Fruit fly (Drosophila melanogaster) whole organism, embryonic: Measurements from ENCODE around the gene CG6149.

ENCODE experiments used
- Ada2b ChIP-seq: fragments of 200-800 bp; sonication (Bioruptor generic); IDR thresholded peaks from 2 replicates; pipeline ENCODE4 v1.3.6; 2022; ENCODE audit warnings: missing biosample characterization, missing genetic modification characterization
- Antp ChIP-seq: fragments of 200-800 bp; sonication (Bioruptor generic); optimal IDR thresholded peaks from 3 replicates; lab custom pipeline; 2016; ENCODE audit warnings: missing biosample characterization, missing genetic modification characterization
- CG10321 ChIP-seq: fragments of 200-800 bp; sonication (Bioruptor generic); IDR thresholded peaks from 2 replicates; pipeline ENCODE4 v1.3.6; 2022; ENCODE audit warnings: missing biosample characterization, missing genetic modification characterization
- CG10431 ChIP-seq: fragments of 200-800 bp; sonication (Bioruptor generic); optimal IDR thresholded peaks from 3 replicates; lab custom pipeline; 2018; ENCODE audit warnings: missing biosample characterization, mild to moderate bottlenecking, missing genetic modification characterization
- CG10654 ChIP-seq: fragments of 200-800 bp; sonication (Bioruptor generic); optimal IDR thresholded peaks from 2 replicates; lab custom pipeline; 2016; ENCODE audit warnings: missing biosample characterization, missing genetic modification characterization
- CG10979 ChIP-seq: fragments of 200-800 bp; sonication (Bioruptor generic); optimal IDR thresholded peaks from 2 replicates; lab custom pipeline; 2018; ENCODE audit warnings: missing biosample characterization, mild to moderate bottlenecking, missing genetic modification characterization, moderate library complexity
- CG11093 ChIP-seq: fragments of 200-800 bp; sonication (Bioruptor generic); IDR thresholded peaks from 3 replicates; pipeline ENCODE4 v1.3.6; 2022; ENCODE audit warnings: missing biosample characterization, missing genetic modification characterization
- CG11247 ChIP-seq: fragments of 200-800 bp; sonication (Bioruptor generic); IDR thresholded peaks from 2 replicates; pipeline ENCODE4 v1.3.6; 2022; ENCODE audit warnings: missing biosample characterization, missing genetic modification characterization
- CG11504 ChIP-seq: fragments of 200-800 bp; sonication (Bioruptor generic); optimal IDR thresholded peaks from 3 replicates; lab custom pipeline; 2019; ENCODE audit warnings: missing biosample characterization, mild to moderate bottlenecking, missing genetic modification characterization, moderate library complexity
- CG11695 ChIP-seq: fragments of 200-800 bp; sonication (Bioruptor generic); IDR thresholded peaks from 3 replicates; pipeline ENCODE4 v1.3.6; 2022; ENCODE audit warnings: missing biosample characterization, missing genetic modification characterization
- CG14050 ChIP-seq: fragments of 200-800 bp; sonication (Bioruptor generic); IDR thresholded peaks from 3 replicates; pipeline ENCODE4 v1.3.6; 2022; ENCODE audit warnings: missing biosample characterization, missing genetic modification characterization
- CG14710 ChIP-seq: fragments of 200-800 bp; sonication (Bioruptor generic); optimal IDR thresholded peaks from 3 replicates; lab custom pipeline; 2019; ENCODE audit warnings: missing biosample characterization, mild to moderate bottlenecking, missing genetic modification characterization, moderate library complexity
- CG1602 ChIP-seq: fragments of 200-800 bp; sonication (Bioruptor generic); optimal IDR thresholded peaks from 3 replicates; lab custom pipeline; 2016; ENCODE audit warnings: missing biosample characterization, missing genetic modification characterization
- CG16863 ChIP-seq: fragments of 200-800 bp; sonication (Bioruptor generic); optimal IDR thresholded peaks from 3 replicates; lab custom pipeline; 2016; ENCODE audit warnings: missing biosample characterization, missing genetic modification characterization
- CG18619 ChIP-seq: fragments of 200-800 bp; sonication (Bioruptor generic); optimal IDR thresholded peaks from 3 replicates; lab custom pipeline; 2017; ENCODE audit warnings: missing biosample characterization, mild to moderate bottlenecking, missing genetic modification characterization
- CG18764 ChIP-seq: fragments of 200-800 bp; sonication (Bioruptor generic); optimal IDR thresholded peaks from 3 replicates; lab custom pipeline; 2016; ENCODE audit warnings: missing biosample characterization, missing genetic modification characterization
- CG2202 ChIP-seq: fragments of 200-800 bp; sonication (Bioruptor generic); optimal IDR thresholded peaks from 2 replicates; lab custom pipeline; 2018; ENCODE audit warnings: missing biosample characterization, mild to moderate bottlenecking, missing genetic modification characterization
- CG2712 ChIP-seq: fragments of 200-800 bp; optimal IDR thresholded peaks from 3 replicates; lab custom pipeline; 2019; ENCODE audit warnings: missing biosample characterization, mild to moderate bottlenecking, missing genetic modification characterization, moderate library complexity
- CG31365 ChIP-seq: fragments of 200-800 bp; sonication (Bioruptor generic); optimal IDR thresholded peaks from 2 replicates; lab custom pipeline; 2018; ENCODE audit warnings: missing biosample characterization, mild to moderate bottlenecking, missing genetic modification characterization
- CG34376 ChIP-seq: fragments of 200-800 bp; sonication (Bioruptor generic); optimal IDR thresholded peaks from 2 replicates; lab custom pipeline; 2018; ENCODE audit warnings: missing biosample characterization, mild to moderate bottlenecking, missing genetic modification characterization
- CG4707 ChIP-seq: fragments of 200-800 bp; sonication (Bioruptor generic); optimal IDR thresholded peaks from 2 replicates; lab custom pipeline; 2018; ENCODE audit warnings: missing biosample characterization, mild to moderate bottlenecking, missing genetic modification characterization, moderate library complexity
- CG4854 ChIP-seq: fragments of 200-800 bp; sonication (Bioruptor generic); optimal IDR thresholded peaks from 2 replicates; lab custom pipeline; 2016; ENCODE audit warnings: missing biosample characterization, missing genetic modification characterization, inconsistent platforms
- CG5180 ChIP-seq: fragments of 200-800 bp; sonication (Bioruptor generic); optimal IDR thresholded peaks from 3 replicates; lab custom pipeline; 2017; ENCODE audit warnings: missing biosample characterization, missing genetic modification characterization, mild to moderate bottlenecking, moderate library complexity, missing genetic modification reagents
- CG6854 ChIP-seq: fragments of 200-800 bp; sonication (Bioruptor generic); optimal IDR thresholded peaks from 3 replicates; lab custom pipeline; 2017; ENCODE audit warnings: missing biosample characterization, mild to moderate bottlenecking, missing genetic modification characterization
- CG7556 ChIP-seq: fragments of 200-800 bp; sonication (Bioruptor generic); optimal IDR thresholded peaks from 2 replicates; lab custom pipeline; 2017; ENCODE audit warnings: missing biosample characterization, mild to moderate bottlenecking, missing genetic modification characterization
- CG8290 ChIP-seq, 3 experiments: fragments of 200-800 bp; sonication (Bioruptor generic); optimal IDR thresholded peaks; 2 replicates each; lab custom pipeline; 2016 to 2019; ENCODE audit warnings: missing biosample characterization in 3 of 3, missing genetic modification characterization in 3 of 3, mild to moderate bottlenecking in 2 of 3, moderate library complexity in 1 of 3
- CG8944 ChIP-seq: fragments of 200-800 bp; sonication (Bioruptor generic); optimal IDR thresholded peaks from 3 replicates; lab custom pipeline; 2016; ENCODE audit warnings: missing biosample characterization, missing genetic modification characterization
- CG9932 ChIP-seq: fragments of 200-800 bp; sonication (Bioruptor generic); IDR thresholded peaks from 2 replicates; pipeline ENCODE4 v1.3.6; 2022; ENCODE audit warnings: missing biosample characterization, missing genetic modification characterization
- Camta ChIP-seq: fragments of 200-800 bp; sonication (Bioruptor generic); optimal IDR thresholded peaks from 2 replicates; lab custom pipeline; 2016; ENCODE audit warnings: missing biosample characterization, missing genetic modification characterization
- CoRest ChIP-seq: fragments of 200-800 bp; sonication (Bioruptor generic); optimal IDR thresholded peaks from 3 replicates; lab custom pipeline; 2018; ENCODE audit warnings: missing biosample characterization, mild to moderate bottlenecking, missing genetic modification characterization, moderate library complexity
- Drgx ChIP-seq: fragments of 200-800 bp; sonication (Bioruptor generic); IDR thresholded peaks from 2 replicates; pipeline ENCODE4 v1.3.6; 2022; ENCODE audit warnings: missing biosample characterization, missing genetic modification characterization
- Hr51 ChIP-seq, 2 experiments: fragments of 200-800 bp; sonication (Bioruptor generic); optimal IDR thresholded peaks; 2 replicates in 1 of 2; 3 replicates in 1 of 2; lab custom pipeline; 2016 to 2018; ENCODE audit warnings: missing biosample characterization in 2 of 2, missing genetic modification characterization in 2 of 2, mild to moderate bottlenecking in 1 of 2, moderate library complexity in 1 of 2
- Lpt ChIP-seq: fragments of >200 bp; optimal IDR thresholded peaks from 2 replicates; lab custom pipeline; 2018; ENCODE audit warnings: missing biosample characterization, missing genetic modification characterization
- NfI ChIP-seq: fragments of 200-800 bp; sonication (Bioruptor generic); optimal IDR thresholded peaks from 3 replicates; lab custom pipeline; 2018; ENCODE audit warnings: missing biosample characterization, mild to moderate bottlenecking, missing genetic modification characterization, moderate library complexity
- Optix ChIP-seq: fragments of 200-800 bp; sonication (Bioruptor generic); IDR thresholded peaks from 3 replicates; pipeline ENCODE4 v1.3.6; 2022; ENCODE audit warnings: missing biosample characterization, missing genetic modification characterization
- aop ChIP-seq: fragments of 200-800 bp; sonication (Bioruptor generic); IDR thresholded peaks from 2 replicates; pipeline ENCODE4 v1.3.6; 2022; ENCODE audit warnings: missing biosample characterization, missing genetic modification characterization
- ase ChIP-seq: fragments of 200-800 bp; sonication (Bioruptor generic); IDR thresholded peaks from 3 replicates; pipeline ENCODE4 v1.3.6; 2022; ENCODE audit warnings: missing biosample characterization, missing genetic modification characterization
- bab2 ChIP-seq: fragments of 200-800 bp; sonication (Bioruptor generic); optimal IDR thresholded peaks from 2 replicates; lab custom pipeline; 2016; ENCODE audit warnings: missing biosample characterization, missing genetic modification characterization
- dm ChIP-seq: fragments of 200-800 bp; sonication (Bioruptor generic); optimal IDR thresholded peaks from 3 replicates; lab custom pipeline; 2016; ENCODE audit warnings: missing biosample characterization, missing genetic modification characterization
- gro ChIP-seq: fragments of 200-800 bp; sonication (Bioruptor generic); optimal IDR thresholded peaks from 2 replicates; lab custom pipeline; 2016; ENCODE audit warnings: missing biosample characterization, missing genetic modification characterization
- kay ChIP-seq: fragments of 200-800 bp; sonication (Bioruptor generic); optimal IDR thresholded peaks from 2 replicates; lab custom pipeline; 2016; ENCODE audit warnings: missing biosample characterization, missing genetic modification characterization
- lilli ChIP-seq: fragments of 200-800 bp; sonication (Bioruptor generic); optimal IDR thresholded peaks from 3 replicates; lab custom pipeline; 2016; ENCODE audit warnings: missing biosample characterization, missing genetic modification characterization
- mam ChIP-seq: fragments of 200-800 bp; sonication (Bioruptor generic); optimal IDR thresholded peaks from 3 replicates; lab custom pipeline; 2016; ENCODE audit warnings: missing biosample characterization, missing genetic modification characterization
- onecut ChIP-seq: fragments of 200-800 bp; sonication (Bioruptor generic); IDR thresholded peaks from 2 replicates; pipeline ENCODE4 v1.3.6; 2022; ENCODE audit warnings: missing biosample characterization, missing genetic modification characterization
- schlank ChIP-seq: fragments of 200-800 bp; sonication (Bioruptor generic); optimal IDR thresholded peaks from 2 replicates; lab custom pipeline; 2018; ENCODE audit warnings: missing biosample characterization, mild to moderate bottlenecking, missing genetic modification characterization
- ssp ChIP-seq: fragments of 200-800 bp; sonication (Bioruptor generic); IDR thresholded peaks from 2 replicates; pipeline ENCODE4 v1.3.6; 2022; ENCODE audit warnings: missing biosample characterization, missing genetic modification characterization
- stc ChIP-seq: fragments of 200-800 bp; sonication (Bioruptor generic); IDR thresholded peaks from 2 replicates; pipeline ENCODE4 v1.3.6; 2022; ENCODE audit warnings: missing biosample characterization, missing genetic modification characterization
- tin ChIP-seq: fragments of 200-800 bp; sonication (Bioruptor generic); optimal IDR thresholded peaks from 3 replicates; lab custom pipeline; 2016; ENCODE audit warnings: missing biosample characterization, missing genetic modification characterization
- ttk ChIP-seq: fragments of 200-800 bp; sonication (Bioruptor generic); IDR thresholded peaks from 2 replicates; pipeline ENCODE4 v2.1.2; 2022; ENCODE audit warnings: missing biosample characterization, missing genetic modification characterization
- unpg ChIP-seq: fragments of 200-800 bp; sonication (Bioruptor generic); optimal IDR thresholded peaks from 3 replicates; lab custom pipeline; 2018; ENCODE audit warnings: missing biosample characterization, mild to moderate bottlenecking, missing genetic modification characterization, moderate library complexity
- zfh2 ChIP-seq: fragments of 200-800 bp; sonication (Bioruptor generic); optimal IDR thresholded peaks from 2 replicates; lab custom pipeline; 2016; ENCODE audit warnings: missing biosample characterization, missing genetic modification characterization

The CG6149 gene

DNA sequence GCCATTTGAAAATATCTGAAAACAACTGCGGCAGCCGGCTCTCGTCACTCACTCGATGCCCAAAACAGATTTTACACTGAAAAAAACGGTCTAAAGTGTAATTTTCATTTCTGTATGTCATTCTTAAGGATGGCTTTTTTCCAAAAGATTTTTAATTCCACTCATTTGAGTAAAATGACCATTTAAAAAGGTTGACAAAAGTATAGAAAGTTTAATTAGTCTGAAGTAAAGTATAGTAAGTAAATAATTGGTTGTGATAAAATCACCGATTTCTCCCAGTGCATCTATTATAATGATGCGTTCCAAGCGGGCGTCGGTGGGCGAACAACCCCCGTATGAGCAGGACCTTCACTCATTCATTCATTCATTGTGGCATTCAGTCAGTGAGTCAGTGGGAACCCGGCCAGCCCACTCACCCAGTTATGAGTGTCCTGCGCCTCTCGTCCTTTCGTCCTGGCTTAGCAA lies 12.9 kb downstream of the CG6149 start (continued):
- TF ChIP-seq kay (GFP tag; lab: Kevin White, UChicago) (peak; percentile 37), stc (GFP tag; lab: Robert Waterston, UW) (peak; percentile 72), Drgx (GFP tag; lab: Robert Waterston, UW) (no peak), ttk (GFP tag; lab: Robert Waterston, UW) (peak; percentile 67; the same call in 1 of the 2 replicates), CG10654 (GFP tag; lab: Kevin White, UChicago) (peak; percentile 67), mam (GFP tag; lab: Kevin White, UChicago) (peak; percentile 38), gro (GFP tag; lab: Kevin White, UChicago) (no peak), CG4854 (GFP tag; lab: Kevin White, UChicago) (peak; percentile 45), CG11093 (GFP tag; lab: Robert Waterston, UW) (peak; percentile 83), CG6854 (peak; percentile 59), CG11504 (tag; lab: Kevin White, UChicago) (peak; percentile 83), CG11247 (GFP tag; lab: Robert Waterston, UW) (peak; percentile 36; the same call in 1 of the 2 replicates), CG2712 (tag; lab: Kevin White, UChicago) (peak; percentile 91), CG18619 (peak; percentile 50), Ada2b (peak; percentile 69), CG31365 (tag; lab: Kevin White, UChicago) (no peak), Optix (GFP tag; lab: Robert Waterston, UW) (no peak), CG10321 (GFP tag; lab: Robert Waterston, UW) (no peak), bab2 (GFP tag; lab: Kevin White, UChicago) (peak; percentile 50), ssp (peak; percentile 77), lilli (peak; percentile 42), CG11695 (GFP tag; lab: Robert Waterston, UW) (peak; percentile 86), CG8290 (GFP tag; optimal IDR thresholded peaks at IDR 0.05; lab: Kevin White, UChicago) (no peak), CG8290 (tag; optimal IDR thresholded peaks at IDR 0.05; lab: Kevin White, UChicago) (peak in 1 of 2 experiments; percentile 25), CG14710 (tag; lab: Kevin White, UChicago) (peak; percentile 88), unpg (GFP tag; lab: Kevin White, UChicago) (peak; percentile 77), CG34376 (GFP tag; lab: Kevin White, UChicago) (peak; percentile 24), onecut (GFP tag; lab: Robert Waterston, UW) (peak; percentile 81), Hr51 (GFP tag; optimal IDR thresholded peaks at IDR 0.05; lab: Kevin White, UChicago) (peak; percentile 38 to 61), tin (GFP tag; lab: Kevin White, UChicago) (peak; percentile 75), ase (GFP tag; lab: Robert Waterston, UW) (peak; percentile 76; the same call in 2 of the 3 replicates), Camta (GFP tag; lab: Kevin White, UChicago) (peak; percentile 14), CG5180 (GFP tag; lab: Kevin White, UChicago) (peak; percentile 57), aop (GFP tag; lab: Robert Waterston, UW) (0 out of 2 replicates have a peak, but pooled peaks have one; percentile 23), CG7556 (peak; percentile 93), CG14050 (GFP tag; lab: Robert Waterston, UW) (peak; percentile 65; the same call in 2 of the 3 replicates), CG10431 (peak; percentile 59), Lpt (no peak), CG2202 (tag; lab: Kevin White, UChicago) (peak; percentile 59), zfh2 (GFP tag; lab: Kevin White, UChicago) (no peak), NfI (GFP tag; lab: Kevin White, UChicago) (no peak), CG16863 (GFP tag; lab: Kevin White, UChicago) (peak; percentile 30), CG18764 (GFP tag; lab: Kevin White, UChicago) (peak; percentile 61), Antp (GFP tag; lab: Kevin White, UChicago) (no peak), schlank (tag; lab: Kevin White, UChicago) (no peak), CG10979 (tag; lab: Kevin White, UChicago) (peak; percentile 92), CG1602 (GFP tag; lab: Kevin White, UChicago) (peak; percentile 71), CoRest (tag; lab: Kevin White, UChicago) (peak; percentile 76), CG8944 (peak; percentile 31), CG9932 (GFP tag; lab: Robert Waterston, UW) (no peak), dm (GFP tag; lab: Kevin White, UChicago) (peak; percentile 19), CG4707 (GFP tag; lab: Kevin White, UChicago) (no peak)
